Worm (Caenorhabditis elegans): ENCODE measurements around the gene lips-7.
A peak's percentile ranks its signal among the peaks of the same experiment; 100 is the strongest.

lips-7 gene

DNA sequence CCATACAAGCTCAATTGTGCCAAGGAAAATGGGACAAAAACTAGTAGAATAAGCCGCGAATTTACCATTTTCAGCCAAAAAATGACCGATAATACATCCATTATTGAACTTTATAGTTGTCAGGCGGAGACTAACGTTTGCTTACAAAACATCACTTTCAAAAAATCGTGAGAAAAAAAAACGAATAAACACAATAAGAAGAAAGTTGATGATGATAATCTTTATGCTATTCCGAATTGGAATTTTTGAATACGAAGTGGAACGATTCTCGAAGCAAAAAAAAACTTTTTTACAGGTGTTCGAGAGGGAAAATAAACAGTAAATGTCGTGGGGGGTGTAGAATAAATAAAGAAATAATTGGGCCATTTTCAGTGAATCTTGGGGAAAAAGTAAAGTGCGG is 26.0 kb downstream of the lips-7 start, which contains the start of gene W08F4.7:
Gene W08F4.7 (minus strand): TSS at position 101 of the 400 bp plus-strand sequence.
- TF ChIP-seq blmp-1 (tag; optimal IDR thresholded peaks at IDR 0.05) (no peak), nhr-28 (tag; optimal IDR thresholded peaks at IDR 0.05) (no peak), hlh-1 (tag; optimal IDR thresholded peaks at IDR 0.05) (no peak), lin-32 (GFP tag; optimal IDR thresholded peaks at IDR 0.05) (no peak), ceh-43 (GFP tag; optimal IDR thresholded peaks at IDR 0.05) (no peak), tbx-8 (GFP tag; optimal IDR thresholded peaks at IDR 0.05) (no peak)

DNA sequence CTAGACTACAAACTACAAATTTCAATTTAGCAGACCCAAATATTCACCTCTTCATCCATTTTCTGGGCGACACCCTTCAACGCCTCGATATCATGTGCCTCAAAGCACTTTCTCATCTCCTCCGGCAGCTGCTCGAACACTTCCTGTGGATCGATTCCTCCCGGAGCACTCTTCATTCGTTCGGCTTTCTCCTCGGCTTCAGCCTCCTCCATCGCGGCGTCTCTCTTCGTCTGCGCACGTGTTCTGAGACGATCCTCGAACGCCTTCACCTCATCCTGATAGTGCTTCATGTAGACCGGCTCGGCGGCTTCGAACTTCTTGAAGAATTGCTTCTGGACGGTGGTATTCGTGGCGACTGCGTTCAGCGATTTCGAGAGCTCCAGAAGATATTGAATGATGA is 27.1 kb downstream of the lips-7 start:
- TF ChIP-seq mab-5 (tag; optimal IDR thresholded peaks at IDR 0.05) (no peak), lin-13 (tag; optimal IDR thresholded peaks at IDR 0.05) (no peak), ces-1 (GFP tag; optimal IDR thresholded peaks at IDR 0.05) (no peak), zip-8 (tag; optimal IDR thresholded peaks at IDR 0.05) (no peak), ceh-39 (tag; optimal IDR thresholded peaks at IDR 0.05) (no peak), bed-3 (GFP tag; optimal IDR thresholded peaks at IDR 0.05) (no peak), tbx-8 (GFP tag; optimal IDR thresholded peaks at IDR 0.05) (no peak), nhr-12 (tag; optimal IDR thresholded peaks at IDR 0.05) (no peak), ztf-11 (tag; optimal IDR thresholded peaks at IDR 0.05) (no peak)

DNA sequence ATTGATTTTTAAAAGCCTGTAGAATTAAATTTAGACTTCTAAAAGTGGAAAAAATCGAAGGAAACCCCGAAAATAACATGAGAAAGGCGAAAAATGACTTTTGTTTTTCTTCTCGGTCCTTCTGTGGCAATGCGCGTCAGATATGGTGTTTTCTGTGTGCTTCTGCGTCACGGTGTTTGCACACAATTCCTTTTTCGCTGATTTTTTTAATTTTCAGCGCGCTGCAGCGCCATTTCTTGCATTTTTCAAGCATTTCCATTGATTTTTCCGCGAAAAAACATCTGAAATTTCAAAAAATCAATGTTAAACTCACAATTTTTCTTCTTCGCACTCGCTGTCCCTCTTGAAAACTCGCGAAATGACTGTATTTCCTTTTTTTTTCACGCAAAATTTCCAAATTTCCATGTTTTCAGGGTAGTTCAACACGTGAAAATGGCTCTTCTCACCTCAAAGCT is 28.6 kb downstream of the lips-7 start, which contains the start of the genes cdc-37 and W08F4.3:
Gene cdc-37 (minus strand): TSS at position 405 of the 455 bp plus-strand sequence.
Gene W08F4.3 (plus strand): TSS at position 414 of the 455 bp plus-strand sequence.
- TF ChIP-seq unc-120 (tag; optimal IDR thresholded peaks at IDR 0.05; ENCODE audit: poor library complexity, severe bottlenecking) (peak; percentile 98), drap-1 (GFP tag; optimal IDR thresholded peaks at IDR 0.05) (no peak), ces-1 (GFP tag; optimal IDR thresholded peaks at IDR 0.05) (peak; percentile 31), ceh-43 (GFP tag; optimal IDR thresholded peaks at IDR 0.05) (no peak)

- TF ChIP-seq blmp-1 (tag; optimal IDR thresholded peaks at IDR 0.05), result no peak
- no peak for TF ChIP-seq cnd-1 (tag; optimal IDR thresholded peaks at IDR 0.05)
- no peak for TF ChIP-seq ces-1 (GFP tag; optimal IDR thresholded peaks at IDR 0.05)
- TF ChIP-seq elt-1 (tag; optimal IDR thresholded peaks at IDR 0.05; ENCODE audit: borderline replicate concordance, insufficient read depth), result no peak
- no peak for TF ChIP-seq M03D4.4 (tag; optimal IDR thresholded peaks at IDR 0.05)
- TF ChIP-seq bed-3 (GFP tag; optimal IDR thresholded peaks at IDR 0.05), result no peak
- no peak for TF ChIP-seq hlh-1 (tag; optimal IDR thresholded peaks at IDR 0.05)
- TF ChIP-seq ceh-83 (GFP tag; optimal IDR thresholded peaks at IDR 0.05), result no peak
- no peak for TF ChIP-seq lin-32 (GFP tag; optimal IDR thresholded peaks at IDR 0.05)
- TF ChIP-seq snpc-4 (tag; optimal IDR thresholded peaks at IDR 0.05), result no peak
These were observed 30.3 kb downstream of the lips-7 start for ce11 chrII:581983-582382.

- TF ChIP-seq lsy-2 (tag; optimal IDR thresholded peaks at IDR 0.05) (no peak), unc-120 (tag; optimal IDR thresholded peaks at IDR 0.05; ENCODE audit: poor library complexity, severe bottlenecking) (no peak), ces-1 (GFP tag; optimal IDR thresholded peaks at IDR 0.05) (no peak), ceh-43 (GFP tag; optimal IDR thresholded peaks at IDR 0.05) (no peak)
These were observed 31.0 kb downstream of the lips-7 start, which contains the start of gene fbxb-14 for ce11 chrII:582649-583048. Gene fbxb-14, minus strand, starts transcription at chrII:582749.

DNA sequence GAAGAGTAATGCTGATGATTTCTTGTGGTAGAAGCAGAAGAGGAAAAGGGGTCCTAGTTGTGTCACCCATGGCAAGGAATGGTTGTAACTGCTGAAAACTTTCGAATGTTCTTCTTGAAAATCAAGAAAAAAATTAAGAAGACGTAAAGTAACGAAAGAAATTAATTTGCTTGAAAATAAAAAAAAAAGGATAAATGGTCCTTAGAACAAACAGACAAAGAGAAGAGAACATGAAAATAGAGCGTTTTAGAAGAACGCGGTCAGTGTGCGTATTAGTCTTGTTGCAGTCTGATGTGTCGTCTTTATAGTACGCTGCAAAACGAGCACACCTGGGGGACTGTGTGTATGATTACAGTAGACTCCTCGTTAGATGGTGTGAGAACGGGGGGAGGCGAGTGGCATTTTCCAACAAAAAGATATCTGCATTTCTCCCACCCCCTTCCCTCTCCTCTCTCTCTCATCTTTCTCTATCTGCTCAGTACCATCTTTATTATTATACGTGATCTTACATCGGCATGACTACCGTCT is 32.7 kb downstream of the lips-7 start, which contains the start of the genes W08F4.12 and W08F4.13:
Gene W08F4.12 (minus strand): TSS at position 101 of the 528 bp plus-strand sequence.
Gene W08F4.13 (plus strand): TSS at position 478 of the 528 bp plus-strand sequence.
- TF ChIP-seq cnd-1 (tag; optimal IDR thresholded peaks at IDR 0.05) (no peak), nhr-12 (tag; optimal IDR thresholded peaks at IDR 0.05) (no peak)

- TF ChIP-seq lin-32 (GFP tag; optimal IDR thresholded peaks at IDR 0.05), result no peak
- no peak for TF ChIP-seq lin-13 (tag; optimal IDR thresholded peaks at IDR 0.05)
These were observed 35.9 kb downstream of the lips-7 start, which contains the start of gene fbxb-34 for ce11 chrII:587533-587932. Gene fbxb-34, plus strand, starts transcription at chrII:587833.

DNA sequence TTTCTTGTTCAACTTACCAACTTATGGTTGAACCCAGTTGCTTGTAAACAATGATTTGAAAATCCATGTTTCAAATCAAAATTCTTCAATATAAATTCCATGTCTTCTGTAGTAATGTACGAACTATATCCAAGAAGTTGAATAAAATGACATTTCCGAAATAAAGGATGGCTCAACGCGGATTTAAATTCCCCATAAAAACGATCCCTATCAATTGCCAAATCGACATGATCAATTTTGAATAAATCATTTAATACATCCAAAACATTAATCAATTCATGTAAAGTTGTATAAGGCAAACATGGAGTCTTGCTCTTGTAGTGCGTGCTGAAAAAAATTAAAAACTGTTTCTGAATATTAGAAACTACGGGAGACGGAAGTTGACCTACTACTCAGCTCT is 39.5 kb downstream of the lips-7 start, which contains the start of gene W08F4.10:
Gene W08F4.10 (minus strand): TSS at position 101 of the 400 bp plus-strand sequence.
- no peak for TF ChIP-seq M03D4.4 (tag; optimal IDR thresholded peaks at IDR 0.05)
- TF ChIP-seq mls-2 (tag; optimal IDR thresholded peaks at IDR 0.05), result no peak
- TF ChIP-seq lsy-2 (tag; optimal IDR thresholded peaks at IDR 0.05), result no peak
- no peak for TF ChIP-seq blmp-1 (tag; optimal IDR thresholded peaks at IDR 0.05)
- TF ChIP-seq unc-39 (tag; optimal IDR thresholded peaks at IDR 0.05), result no peak
- TF ChIP-seq pha-4 (tag; optimal IDR thresholded peaks at IDR 0.05), result no peak
- TF ChIP-seq unc-62 (GFP tag; optimal IDR thresholded peaks at IDR 0.05), result no peak
- TF ChIP-seq nhr-237 (tag; optimal IDR thresholded peaks at IDR 0.05), result no peak
- no peak for TF ChIP-seq bed-3 (GFP tag; optimal IDR thresholded peaks at IDR 0.05)

Measured in whole organism, mixed stage, embryonic.